Fruit fly (Drosophila melanogaster): ENCODE data around the gene LysRS.

DNA sequence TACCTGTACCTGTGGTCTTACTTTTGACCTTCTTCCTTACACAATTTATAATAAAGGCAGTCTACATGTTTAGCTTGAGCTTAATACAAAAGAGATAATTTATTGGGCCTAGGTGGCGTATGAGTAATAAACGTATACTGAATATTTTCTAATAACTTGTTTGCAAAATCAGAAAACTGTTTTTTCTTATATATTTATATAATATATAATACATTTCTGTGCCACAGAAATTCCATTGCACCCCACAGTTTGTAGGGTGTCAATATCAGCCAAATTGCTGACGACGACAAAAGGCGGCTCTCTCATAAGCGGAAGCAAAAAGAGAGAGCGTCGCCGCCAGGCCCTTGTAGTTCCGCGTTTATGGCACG, 23.8 kb downstream of the LysRS start:
- no peak for TF ChIP-seq psq (optimal IDR thresholded peaks at IDR 0.05)
- no peak for TF ChIP-seq pan (optimal IDR thresholded peaks at IDR 0.05)
- no peak for TF ChIP-seq usp (GFP tag; optimal IDR thresholded peaks at IDR 0.05)
- no peak for TF ChIP-seq CG8478 (optimal IDR thresholded peaks at IDR 0.05)
- TF ChIP-seq Dll (optimal IDR thresholded peaks at IDR 0.05): no peak
